Worm (Caenorhabditis elegans): ENCODE data around the gene Y113G7A.14.

ce11 chrV:20186579-20186978, 48.3 kb upstream of the Y113G7A.14 start, which contains the start of gene srz-16:
- TF ChIP-seq blmp-1 (tag; optimal IDR thresholded peaks at IDR 0.05): no peak
- no peak for TF ChIP-seq ceh-63 (GFP tag; optimal IDR thresholded peaks at IDR 0.05)
- no peak for TF ChIP-seq snpc-4 (tag; optimal IDR thresholded peaks at IDR 0.05)
- no peak for TF ChIP-seq ztf-11 (tag; optimal IDR thresholded peaks at IDR 0.05)
- TF ChIP-seq mep-1 (tag; optimal IDR thresholded peaks at IDR 0.05): no peak
- TF ChIP-seq vab-15 (tag; optimal IDR thresholded peaks at IDR 0.05): no peak
- TF ChIP-seq lin-35 (GFP tag; optimal IDR thresholded peaks at IDR 0.05): no peak
- TF ChIP-seq nhr-12 (tag; optimal IDR thresholded peaks at IDR 0.05): no peak
- TF ChIP-seq aly-2 (tag; optimal IDR thresholded peaks at IDR 0.05): no peak
- no peak for TF ChIP-seq nhr-90 (tag; optimal IDR thresholded peaks at IDR 0.05; ENCODE audit: poor library complexity)
- TF ChIP-seq nhr-77 (tag; optimal IDR thresholded peaks at IDR 0.05): no peak
- no peak for TF ChIP-seq hlh-4 (tag; optimal IDR thresholded peaks at IDR 0.05)
- TF ChIP-seq swsn-7 (tag; optimal IDR thresholded peaks at IDR 0.05): no peak

Measured in whole organism, L1 larva.